Worm (Caenorhabditis elegans): Measurements from ENCODE around the gene fbxa-12.

The fbxa-12 gene

DNA sequence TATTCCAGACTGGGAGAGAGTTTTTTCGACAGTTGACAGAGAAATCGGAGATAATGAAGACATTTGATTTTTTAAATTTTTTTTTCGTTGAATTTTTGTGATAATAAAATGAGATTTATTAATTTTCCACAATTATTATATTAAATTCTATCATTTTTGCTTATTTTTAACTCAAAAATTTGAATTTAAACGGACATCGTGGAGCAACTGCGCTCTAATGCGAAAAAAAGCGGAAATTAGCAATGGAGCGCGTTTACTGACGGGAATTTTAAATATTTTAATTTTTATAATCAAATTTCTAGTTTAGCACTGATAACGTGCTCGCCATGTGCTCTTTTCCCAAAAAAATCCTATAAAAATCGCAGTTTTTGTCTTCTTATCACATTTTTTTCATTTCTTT, 8.4 kb upstream of the fbxa-12 start, which contains the start of gene C39B5.14:
TSS of gene C39B5.14 (plus strand) at position 301 of the 400 bp plus-strand sequence.
- TF ChIP-seq pes-1 (GFP tag; IDR thresholded peaks at IDR 0.05), result no peak
- TF ChIP-seq sea-1 (GFP tag; conservative IDR thresholded peaks at IDR 0.05), result no peak
- no peak for TF ChIP-seq ceh-13 (GFP tag; optimal IDR thresholded peaks at IDR 0.05)
- TF ChIP-seq ama-1 (optimal IDR thresholded peaks at IDR 0.05), result no peak
- TF ChIP-seq ceh-36 (tag; optimal IDR thresholded peaks at IDR 0.05), result no peak
- no peak for TF ChIP-seq ets-7 (tag; optimal IDR thresholded peaks at IDR 0.05)
- TF ChIP-seq hmbx-1 (tag; optimal IDR thresholded peaks at IDR 0.05), result no peak
- TF ChIP-seq tbx-11 (GFP tag; IDR thresholded peaks at IDR 0.05), result no peak
- no peak for TF ChIP-seq scrt-1 (GFP tag; IDR thresholded peaks at IDR 0.05)
- TF ChIP-seq hmg-4 (GFP tag; optimal IDR thresholded peaks at IDR 0.05), result no peak
- no peak for TF ChIP-seq hnd-1 (tag; optimal IDR thresholded peaks at IDR 0.05)
- no peak for TF ChIP-seq F13C5.2 (tag; optimal IDR thresholded peaks at IDR 0.05)
- no peak for TF ChIP-seq flt-1 (GFP tag; IDR thresholded peaks at IDR 0.05)
- TF ChIP-seq tra-4 (tag; optimal IDR thresholded peaks at IDR 0.05), result no peak
- TF ChIP-seq tbx-37 (GFP tag; conservative IDR thresholded peaks at IDR 0.05), result no peak
- TF ChIP-seq aly-1 (tag; optimal IDR thresholded peaks at IDR 0.05), result no peak
- TF ChIP-seq B0310.2 (tag; optimal IDR thresholded peaks at IDR 0.05), result no peak

DNA sequence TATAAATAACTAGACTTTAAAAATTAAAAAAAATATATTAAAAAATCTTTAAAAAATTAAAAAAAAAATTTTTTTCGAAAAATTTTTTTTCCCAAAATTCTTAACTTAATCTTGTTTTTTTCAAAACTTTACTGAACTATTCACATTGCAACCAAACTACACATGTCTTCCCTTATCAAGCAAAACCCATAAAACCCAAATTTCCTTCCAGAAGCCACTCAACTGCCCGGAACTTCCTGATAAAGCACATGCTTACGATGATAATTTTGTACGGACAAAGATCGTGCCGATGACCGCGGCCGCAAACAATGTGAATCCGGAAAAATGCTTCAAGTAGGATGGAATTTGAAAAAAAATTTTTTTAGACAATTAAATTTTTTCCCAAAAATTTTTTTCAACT, 7.2 kb upstream of the fbxa-12 start:
- TF ChIP-seq pes-1 (GFP tag; IDR thresholded peaks at IDR 0.05) (no peak), hnd-1 (tag; optimal IDR thresholded peaks at IDR 0.05) (no peak), hmbx-1 (tag; optimal IDR thresholded peaks at IDR 0.05) (no peak)

DNA sequence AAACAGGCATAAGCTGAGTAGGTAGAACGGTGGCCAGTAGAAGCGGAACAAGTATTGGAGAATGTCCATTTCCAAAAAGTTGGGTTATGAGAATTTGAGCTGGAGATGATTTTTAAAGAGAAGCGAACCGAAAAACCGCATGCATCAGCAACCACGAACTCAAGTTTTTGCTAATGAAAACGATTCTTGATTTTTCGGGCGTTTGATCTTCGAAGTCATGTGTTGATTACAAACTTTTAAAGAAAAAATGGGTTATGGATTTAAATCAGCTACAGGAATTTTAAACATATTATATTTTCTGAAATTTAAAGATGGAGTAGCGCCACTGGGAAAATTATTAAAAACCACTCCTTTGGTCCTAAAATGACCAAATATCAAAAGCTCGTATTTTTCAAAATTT, 4.4 kb downstream of the fbxa-12 start, which contains the start of gene srd-65:
TSS of gene srd-65 (minus strand) at position 101 of the 400 bp plus-strand sequence.
- TF ChIP-seq hnd-1 (tag; optimal IDR thresholded peaks at IDR 0.05) (no peak), tbx-11 (GFP tag; IDR thresholded peaks at IDR 0.05) (no peak), ceh-13 (GFP tag; optimal IDR thresholded peaks at IDR 0.05) (no peak), hmg-4 (GFP tag; optimal IDR thresholded peaks at IDR 0.05) (no peak)

DNA sequence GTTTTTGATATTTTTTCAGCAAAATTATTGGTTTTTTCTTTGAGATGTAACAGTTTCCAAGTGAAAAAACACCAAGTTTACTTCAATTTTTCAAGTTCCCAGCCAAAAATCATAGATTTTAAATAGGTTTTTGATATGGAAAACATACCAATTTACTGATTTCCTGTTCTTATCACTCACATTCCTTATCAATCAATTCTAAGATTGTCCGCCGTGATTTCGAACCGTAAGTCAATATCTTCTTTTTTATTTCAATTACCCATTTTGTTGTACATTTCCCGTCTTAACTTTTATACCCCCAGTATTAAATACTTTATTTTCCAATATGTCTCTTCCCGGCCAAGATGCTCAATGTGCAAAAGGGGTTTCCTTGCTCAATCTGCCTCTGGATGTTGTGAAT, 5.0 kb downstream of the fbxa-12 start, which contains the start of gene fbxa-38:
TSS of gene fbxa-38 (plus strand) at position 195 of the 400 bp plus-strand sequence.
- no peak for TF ChIP-seq tbx-37 (GFP tag; conservative IDR thresholded peaks at IDR 0.05)
- no peak for TF ChIP-seq F13C5.2 (tag; optimal IDR thresholded peaks at IDR 0.05)
- TF ChIP-seq ceh-13 (GFP tag; optimal IDR thresholded peaks at IDR 0.05), result no peak
- TF ChIP-seq hmg-4 (GFP tag; optimal IDR thresholded peaks at IDR 0.05), result no peak
- TF ChIP-seq hmbx-1 (tag; optimal IDR thresholded peaks at IDR 0.05), result no peak
- no peak for TF ChIP-seq flt-1 (GFP tag; IDR thresholded peaks at IDR 0.05)
- TF ChIP-seq ets-7 (tag; optimal IDR thresholded peaks at IDR 0.05), result no peak
- no peak for TF ChIP-seq tbx-11 (GFP tag; IDR thresholded peaks at IDR 0.05)
- no peak for TF ChIP-seq sea-1 (GFP tag; conservative IDR thresholded peaks at IDR 0.05)
- TF ChIP-seq ceh-36 (tag; optimal IDR thresholded peaks at IDR 0.05), result no peak
- TF ChIP-seq ama-1 (optimal IDR thresholded peaks at IDR 0.05), result no peak
- no peak for TF ChIP-seq B0310.2 (tag; optimal IDR thresholded peaks at IDR 0.05)
- TF ChIP-seq hnd-1 (tag; optimal IDR thresholded peaks at IDR 0.05), result no peak
- TF ChIP-seq scrt-1 (GFP tag; IDR thresholded peaks at IDR 0.05), result no peak
- no peak for TF ChIP-seq aly-1 (tag; optimal IDR thresholded peaks at IDR 0.05)
- TF ChIP-seq tra-4 (tag; optimal IDR thresholded peaks at IDR 0.05), result no peak
- TF ChIP-seq pes-1 (GFP tag; IDR thresholded peaks at IDR 0.05), result no peak

DNA sequence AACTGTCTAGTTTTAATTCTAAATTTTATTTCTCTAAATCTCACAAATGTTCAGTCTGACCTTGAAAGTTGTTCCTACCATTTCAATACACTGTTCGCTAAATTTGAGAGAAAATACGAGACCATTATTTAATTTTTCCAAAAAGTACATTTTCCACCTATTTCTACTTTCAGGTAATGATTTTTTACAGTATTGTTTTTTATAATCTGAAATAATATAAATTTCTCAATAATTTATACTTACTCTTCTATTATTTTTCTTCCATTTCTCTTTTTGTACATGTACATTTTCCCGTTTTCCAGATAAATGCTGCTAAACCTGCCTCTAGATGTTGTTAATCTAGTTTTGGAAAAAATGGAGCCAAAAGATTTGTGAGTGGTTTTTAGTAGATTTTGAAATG, 7.9 kb downstream of the fbxa-12 start, which contains the start of gene fbxa-62:
TSS of gene fbxa-62 (plus strand) at position 301 of the 400 bp plus-strand sequence.
- TF ChIP-seq aly-1 (tag; optimal IDR thresholded peaks at IDR 0.05), result no peak
- no peak for TF ChIP-seq B0310.2 (tag; optimal IDR thresholded peaks at IDR 0.05)
- no peak for TF ChIP-seq ets-7 (tag; optimal IDR thresholded peaks at IDR 0.05)
- TF ChIP-seq hmg-4 (GFP tag; optimal IDR thresholded peaks at IDR 0.05), result no peak
- TF ChIP-seq scrt-1 (GFP tag; IDR thresholded peaks at IDR 0.05), result no peak
- TF ChIP-seq pes-1 (GFP tag; IDR thresholded peaks at IDR 0.05), result no peak
- no peak for TF ChIP-seq ceh-13 (GFP tag; optimal IDR thresholded peaks at IDR 0.05)
- TF ChIP-seq ama-1 (optimal IDR thresholded peaks at IDR 0.05), result no peak
- TF ChIP-seq tbx-11 (GFP tag; IDR thresholded peaks at IDR 0.05), result no peak
- no peak for TF ChIP-seq tra-4 (tag; optimal IDR thresholded peaks at IDR 0.05)

DNA sequence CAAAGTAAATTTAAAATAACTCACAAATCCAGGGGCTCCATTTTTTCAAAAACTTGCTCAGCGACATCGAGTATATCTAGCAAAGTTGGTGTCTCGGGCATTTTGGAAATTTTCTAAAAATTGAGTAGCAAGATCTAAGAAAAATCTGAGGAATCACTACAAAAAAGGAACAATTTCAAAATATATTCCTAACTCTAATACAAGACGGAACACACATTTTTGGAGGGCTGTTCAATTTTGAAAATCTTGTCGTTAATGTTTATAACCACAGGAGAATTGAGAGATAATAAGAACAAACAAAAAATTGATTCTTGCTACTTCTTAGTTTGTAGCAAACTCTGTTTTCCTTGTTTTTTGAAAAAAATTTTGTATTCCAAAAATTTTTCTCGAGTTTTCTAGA, 12.9 kb downstream of the fbxa-12 start, which contains the start of gene fbxa-47:
TSS of gene fbxa-47 (minus strand) at position 101 of the 400 bp plus-strand sequence.
- TF ChIP-seq tbx-37 (GFP tag; conservative IDR thresholded peaks at IDR 0.05) (no peak), hmg-4 (GFP tag; optimal IDR thresholded peaks at IDR 0.05) (no peak), ama-1 (optimal IDR thresholded peaks at IDR 0.05) (no peak), flt-1 (GFP tag; IDR thresholded peaks at IDR 0.05) (no peak), ceh-13 (GFP tag; optimal IDR thresholded peaks at IDR 0.05) (no peak), aly-1 (tag; optimal IDR thresholded peaks at IDR 0.05) (no peak), tra-4 (tag; optimal IDR thresholded peaks at IDR 0.05) (no peak)

DNA sequence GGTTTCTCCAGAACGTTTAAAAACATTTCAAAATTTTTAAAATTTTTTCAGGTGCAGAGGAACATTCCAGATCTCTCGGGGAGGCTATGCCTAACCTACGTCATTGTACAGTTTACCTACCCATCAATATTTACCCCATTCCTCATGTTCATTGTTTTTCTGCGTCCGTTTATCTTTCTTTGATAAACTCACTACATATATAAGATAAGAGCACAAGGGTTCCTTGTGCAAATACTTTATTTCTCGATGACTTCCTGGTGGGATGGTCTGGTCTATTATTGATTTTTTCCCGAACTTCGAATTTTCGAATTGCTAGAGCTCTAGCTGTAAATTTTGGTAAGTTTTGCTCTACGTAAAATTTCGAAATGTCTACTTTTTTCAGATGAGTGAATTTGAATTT, 13.9 kb downstream of the fbxa-12 start:
- TF ChIP-seq scrt-1 (GFP tag; IDR thresholded peaks at IDR 0.05) (no peak), hmg-4 (GFP tag; optimal IDR thresholded peaks at IDR 0.05) (no peak), ceh-13 (GFP tag; optimal IDR thresholded peaks at IDR 0.05) (no peak), tbx-11 (GFP tag; IDR thresholded peaks at IDR 0.05) (no peak)

DNA sequence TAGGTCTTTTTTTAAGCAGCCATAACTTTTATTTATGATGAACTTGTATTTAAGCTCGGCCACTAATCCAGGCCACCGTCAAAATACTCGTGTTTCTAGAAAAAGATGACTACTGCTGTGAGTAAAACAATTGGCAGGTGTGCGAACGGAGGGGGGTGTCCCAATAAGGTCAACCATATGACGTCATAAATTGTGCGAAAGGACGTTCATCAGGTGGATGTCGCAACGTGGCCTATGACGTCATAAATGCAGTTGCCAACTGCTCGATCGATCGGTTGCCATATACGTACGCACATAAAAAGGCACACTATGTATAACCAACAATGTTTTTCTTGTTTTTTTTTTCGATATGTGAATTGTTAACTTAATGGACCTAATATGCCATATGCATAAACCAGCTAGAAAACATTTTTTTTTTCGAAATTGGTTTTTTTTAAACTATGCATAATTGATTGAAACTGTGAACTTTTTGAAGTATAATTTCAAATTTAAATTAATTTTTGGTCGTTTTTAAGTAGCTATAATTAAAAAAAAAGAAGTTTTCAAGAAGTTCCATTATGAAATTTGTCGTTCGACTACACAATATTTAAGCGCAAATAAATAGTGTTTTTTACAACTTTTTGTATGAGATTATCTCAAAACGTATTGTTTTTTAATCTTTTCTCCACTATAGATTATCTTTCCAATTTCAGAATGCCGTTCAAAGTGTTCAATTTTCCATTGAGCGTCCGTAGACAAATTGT, 14.9 kb downstream of the fbxa-12 start, which contains the start of gene C39B5.2:
TSS of gene C39B5.2 (plus strand) at position 693 of the 743 bp plus-strand sequence.
- TF ChIP-seq hnd-1 (tag; optimal IDR thresholded peaks at IDR 0.05) (no peak), sea-1 (GFP tag; conservative IDR thresholded peaks at IDR 0.05) (0 out of 2 replicates have a peak, but pooled peaks have one; percentile 56), ceh-36 (tag; optimal IDR thresholded peaks at IDR 0.05) (peak; percentile 14)

All from whole organism, early embryonic.